Worm (Caenorhabditis elegans) whole organism, L3 larva: ENCODE data around the gene C33G8.13.

ENCODE experiments used
- R02D3.7 ChIP-seq: fragments of 150-350 bp; optimal IDR thresholded peaks from 2 replicates; lab custom pipeline; 2014; ENCODE audit warnings: missing biosample characterization, missing genetic modification characterization
- ZK546.5 ChIP-seq: sonication (generic microtip); optimal IDR thresholded peaks from 2 replicates; lab custom pipeline; 2017; ENCODE audit warnings: missing biosample characterization, missing genetic modification characterization
- aly-2 ChIP-seq: fragments of 150-350 bp; optimal IDR thresholded peaks from 2 replicates; lab custom pipeline; 2014; ENCODE audit warnings: missing biosample characterization, missing genetic modification characterization
- ama-1 ChIP-seq: fragments of 150-350 bp; optimal IDR thresholded peaks from 2 replicates; lab custom pipeline; 2018
- ceh-28 ChIP-seq: fragments of 150-350 bp; optimal IDR thresholded peaks from 2 replicates; lab custom pipeline; 2014; ENCODE audit warnings: missing biosample characterization, missing genetic modification reagents, missing genetic modification characterization
- ceh-82 ChIP-seq: fragments of 150-350 bp; optimal IDR thresholded peaks from 2 replicates; lab custom pipeline; 2014; ENCODE audit warnings: missing biosample characterization, missing genetic modification characterization
- ceh-9 ChIP-seq: sonication (generic microtip); optimal IDR thresholded peaks from 2 replicates; lab custom pipeline; 2018; ENCODE audit warnings: missing biosample characterization, missing genetic modification characterization
- daf-12 ChIP-seq: fragments of 150-350 bp; optimal IDR thresholded peaks from 2 replicates; lab custom pipeline; 2014; ENCODE audit warnings: missing biosample characterization, missing genetic modification reagents, missing genetic modification characterization
- egl-27 ChIP-seq: sonication (generic microtip); optimal IDR thresholded peaks from 4 replicates; lab custom pipeline; 2017; ENCODE audit warnings: missing biosample characterization, missing genetic modification reagents, missing genetic modification characterization
- egl-5 ChIP-seq: fragments of 150-350 bp; optimal IDR thresholded peaks from 2 replicates; lab custom pipeline; 2017; ENCODE audit warnings: missing biosample characterization, missing genetic modification reagents, missing genetic modification characterization, inconsistent platforms
- elt-1 ChIP-seq: fragments of 150-350 bp; optimal IDR thresholded peaks from 2 replicates; lab custom pipeline; 2014; ENCODE audit warnings: missing biosample characterization, missing genetic modification characterization
- elt-2 ChIP-seq: sonication (generic microtip); optimal IDR thresholded peaks from 2 replicates; lab custom pipeline; 2016; ENCODE audit warnings: missing genetic modification reagents, mild to moderate bottlenecking, missing genetic modification characterization, missing compliant biosample characterization
- elt-3 ChIP-seq, 3 experiments: fragments of 150-350 bp in 1 of 3; sonication (generic microtip) in 2 of 3; optimal IDR thresholded peaks; 2 replicates in 2 of 3; 4 replicates in 1 of 3; lab custom pipeline; 2014 to 2017; ENCODE audit warnings: missing biosample characterization in 3 of 3, missing genetic modification characterization in 3 of 3
- fkh-10 ChIP-seq: sonication (generic microtip); optimal IDR thresholded peaks from 2 replicates; lab custom pipeline; 2017; ENCODE audit warnings: missing biosample characterization, missing genetic modification reagents, missing genetic modification characterization
- fkh-2 ChIP-seq: fragments of 150-350 bp; optimal IDR thresholded peaks from 2 replicates; lab custom pipeline; 2014; ENCODE audit warnings: missing biosample characterization, missing genetic modification reagents, missing genetic modification characterization
- hmg-11 ChIP-seq: sonication (generic microtip); optimal IDR thresholded peaks from 2 replicates; lab custom pipeline; 2016; ENCODE audit warnings: missing genetic modification characterization, missing compliant biosample characterization
- jun-1 ChIP-seq: fragments of 150-350 bp; optimal IDR thresholded peaks from 2 replicates; lab custom pipeline; 2014; ENCODE audit warnings: missing biosample characterization, missing genetic modification reagents, missing genetic modification characterization
- lin-15B ChIP-seq: fragments of 150-350 bp; optimal IDR thresholded peaks from 2 replicates; lab custom pipeline; 2014; ENCODE audit warnings: missing biosample characterization, missing genetic modification characterization
- lin-39 ChIP-seq: fragments of 150-350 bp; optimal IDR thresholded peaks from 2 replicates; lab custom pipeline; 2018; ENCODE audit warnings: missing biosample characterization, missing genetic modification reagents, missing genetic modification characterization
- lsy-12 ChIP-seq: sonication (generic microtip); optimal IDR thresholded peaks from 2 replicates; lab custom pipeline; 2016; ENCODE audit warnings: mild to moderate bottlenecking, missing genetic modification characterization, missing compliant biosample characterization
- mml-1 ChIP-seq: fragments of 150-350 bp; sonication (generic microtip); optimal IDR thresholded peaks from 3 replicates; lab custom pipeline; 2014; ENCODE audit warnings: missing biosample characterization, missing genetic modification characterization
- nfya-1 ChIP-seq: sonication (generic microtip); optimal IDR thresholded peaks from 2 replicates; lab custom pipeline; 2017; ENCODE audit warnings: missing genetic modification characterization, mild to moderate bottlenecking, missing compliant biosample characterization, antibody characterized with exemption, moderate library complexity; ENCODE audit not compliant: insufficient read depth
- nhr-11 ChIP-seq: fragments of 150-350 bp; optimal IDR thresholded peaks from 2 replicates; lab custom pipeline; 2014; ENCODE audit warnings: missing biosample characterization, missing genetic modification characterization
- nhr-12 ChIP-seq: fragments of 150-350 bp; optimal IDR thresholded peaks from 2 replicates; lab custom pipeline; 2014; ENCODE audit warnings: missing biosample characterization, missing genetic modification characterization
- nhr-23 ChIP-seq: fragments of 150-350 bp; optimal IDR thresholded peaks from 2 replicates; lab custom pipeline; 2014; ENCODE audit warnings: missing biosample characterization, missing genetic modification reagents, missing genetic modification characterization
- nhr-25 ChIP-seq: sonication (generic microtip); optimal IDR thresholded peaks from 2 replicates; lab custom pipeline; 2017; ENCODE audit warnings: missing biosample characterization, missing genetic modification characterization
- nhr-28 ChIP-seq: fragments of 150-350 bp; optimal IDR thresholded peaks from 2 replicates; lab custom pipeline; 2014; ENCODE audit warnings: missing biosample characterization, missing genetic modification characterization
- nhr-43 ChIP-seq: sonication (generic microtip); optimal IDR thresholded peaks from 2 replicates; lab custom pipeline; 2016; ENCODE audit warnings: mild to moderate bottlenecking, missing genetic modification characterization, missing compliant biosample characterization; ENCODE audit not compliant: poor library complexity, severe bottlenecking
- nhr-67 ChIP-seq: fragments of 150-350 bp; optimal IDR thresholded peaks from 2 replicates; lab custom pipeline; 2014; ENCODE audit warnings: missing biosample characterization, missing genetic modification characterization
- nhr-76 ChIP-seq: fragments of 150-350 bp; sonication (generic microtip); optimal IDR thresholded peaks from 5 replicates; lab custom pipeline; 2014; ENCODE audit warnings: missing biosample characterization, missing genetic modification characterization
- nhr-77 ChIP-seq: fragments of 150-350 bp; optimal IDR thresholded peaks from 2 replicates; lab custom pipeline; 2014; ENCODE audit warnings: missing biosample characterization, missing genetic modification characterization
- pha-4 ChIP-seq: fragments of 150-350 bp; optimal IDR thresholded peaks from 2 replicates; lab custom pipeline; 2014; ENCODE audit warnings: missing biosample characterization, missing genetic modification reagents, missing genetic modification characterization
- pqm-1 ChIP-seq: fragments of 150-350 bp; optimal IDR thresholded peaks from 2 replicates; lab custom pipeline; 2017; ENCODE audit warnings: missing biosample characterization, missing genetic modification characterization, inconsistent platforms
- sea-2 ChIP-seq: fragments of 150-350 bp; sonication (generic microtip); optimal IDR thresholded peaks from 4 replicates; lab custom pipeline; 2014; ENCODE audit warnings: missing biosample characterization, missing genetic modification reagents, missing genetic modification characterization
- skn-1 ChIP-seq: fragments of 150-350 bp; optimal IDR thresholded peaks from 2 replicates; lab custom pipeline; 2014; ENCODE audit warnings: missing biosample characterization, missing genetic modification characterization
- snpc-4 ChIP-seq: fragments of 150-350 bp; optimal IDR thresholded peaks from 2 replicates; lab custom pipeline; 2014; ENCODE audit warnings: missing biosample characterization, missing genetic modification characterization
- tbx-2 ChIP-seq: sonication (generic microtip); optimal IDR thresholded peaks from 2 replicates; lab custom pipeline; 2016; ENCODE audit warnings: mild to moderate bottlenecking, missing genetic modification characterization, missing compliant biosample characterization
- unc-39 ChIP-seq: sonication (generic microtip); optimal IDR thresholded peaks from 4 replicates; lab custom pipeline; 2017; ENCODE audit warnings: missing biosample characterization, missing genetic modification characterization
- unc-62 ChIP-seq: fragments of 150-350 bp; sonication (generic microtip); optimal IDR thresholded peaks from 4 replicates; lab custom pipeline; 2014; ENCODE audit warnings: missing biosample characterization, missing genetic modification reagents, missing genetic modification characterization
- zag-1 ChIP-seq: fragments of 150-350 bp; optimal IDR thresholded peaks from 2 replicates; lab custom pipeline; 2014; ENCODE audit warnings: missing biosample characterization, missing genetic modification characterization
- ztf-11 ChIP-seq: fragments of 150-350 bp; optimal IDR thresholded peaks from 2 replicates; lab custom pipeline; 2014; ENCODE audit warnings: missing biosample characterization, missing genetic modification characterization
- ztf-4 ChIP-seq: fragments of 150-350 bp; optimal IDR thresholded peaks from 2 replicates; lab custom pipeline; 2014; ENCODE audit warnings: missing biosample characterization, missing genetic modification characterization

The C33G8.13 gene

DNA sequence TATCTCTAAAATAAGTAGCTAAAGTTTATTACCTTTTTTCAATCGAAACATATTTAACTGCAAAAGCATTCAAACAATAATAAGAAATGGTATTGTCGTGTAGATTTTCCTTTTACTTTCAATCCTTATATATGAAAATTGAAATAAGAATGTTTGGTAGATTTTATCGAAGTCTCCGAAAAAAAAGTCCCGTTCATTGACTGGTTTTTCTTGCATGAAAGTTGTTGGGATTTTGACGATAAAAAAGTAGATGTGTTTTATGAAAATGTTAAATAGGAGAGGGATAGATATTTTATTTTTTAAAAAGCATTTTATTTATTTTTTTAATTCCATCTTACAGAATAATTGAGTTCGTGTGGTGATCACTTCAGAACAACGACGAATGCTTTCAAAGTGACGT lies at the start of gene C33G8.13:
Gene C33G8.13 (minus strand): TSS at position 101 of the 400 bp plus-strand sequence.
- TF ChIP-seq nhr-11 (tag; lab: Kevin White, UChicago) (no peak), zag-1 (tag; lab: Kevin White, UChicago) (no peak), unc-39 (tag; lab: Kevin White, UChicago) (no peak), daf-12 (tag; lab: Kevin White, UChicago) (no peak), nhr-25 (tag; lab: Kevin White, UChicago) (no peak), egl-27 (tag; lab: Kevin White, UChicago) (no peak), lsy-12 (tag; lab: Kevin White, UChicago) (no peak), fkh-2 (no peak), ama-1 (lab: Kevin White, UChicago) (no peak), lin-15B (tag; lab: Kevin White, UChicago) (no peak), elt-1 (tag; lab: Kevin White, UChicago) (no peak), ceh-9 (no peak), nhr-23 (tag; lab: Kevin White, UChicago) (no peak), snpc-4 (tag; lab: Kevin White, UChicago) (no peak), nhr-77 (no peak)

- TF ChIP-seq ceh-9 (no peak), pqm-1 (tag; lab: Kevin White, UChicago) (no peak), elt-2 (tag; lab: Kevin White, UChicago) (no peak), elt-3 (tag; optimal IDR thresholded peaks at IDR 0.05; lab: Kevin White, UChicago) (no peak), elt-1 (tag; lab: Kevin White, UChicago) (no peak), nhr-43 (tag; lab: Kevin White, UChicago) (no peak), nhr-28 (tag; lab: Kevin White, UChicago) (no peak), zag-1 (tag; lab: Kevin White, UChicago) (no peak), aly-2 (no peak), nhr-77 (no peak), ztf-4 (tag; lab: Kevin White, UChicago) (no peak), ceh-82 (tag; lab: Kevin White, UChicago) (no peak)
Measured at ce11 chrV:7065226-7065625, 49.5 kb upstream of the C33G8.13 start, which contains the start of gene Y57E12AR.1. TSS of gene Y57E12AR.1 (minus strand) at chrV:7065326.

DNA sequence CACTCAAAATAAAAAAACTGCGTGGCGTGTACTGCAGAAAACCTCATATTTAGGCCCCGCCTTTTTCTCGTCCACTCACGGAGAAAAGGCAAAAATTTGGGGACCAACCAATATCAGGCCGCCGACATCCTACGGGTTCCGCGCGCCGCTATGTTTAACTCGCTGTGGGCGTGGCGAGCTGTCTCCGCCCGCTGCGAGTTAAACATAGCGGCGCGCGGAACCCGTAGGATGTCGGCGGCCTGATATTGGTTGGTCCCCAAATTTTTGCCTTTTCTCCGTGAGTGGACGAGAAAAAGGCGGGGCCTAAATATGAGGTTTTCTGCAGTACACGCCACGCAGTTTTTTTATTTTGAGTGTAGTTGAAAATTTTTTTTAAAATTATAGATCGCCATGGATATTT lies 47.0 kb upstream of the C33G8.13 start, which contains the start of gene tmem-258:
Gene tmem-258 (plus strand): TSS at position 385 of the 400 bp plus-strand sequence.
- TF ChIP-seq snpc-4 (tag; lab: Kevin White, UChicago), result peak; percentile 50

ce11 chrV:7060396-7060795 lies 44.6 kb upstream of the C33G8.13 start, which contains the start of the genes Y57E12AL.6 and Y57E12AL.1:
TSS of gene Y57E12AL.6 (minus strand) at chrV:7060470.
TSS of gene Y57E12AL.1 (plus strand) at chrV:7060530.
- TF ChIP-seq ceh-28 (tag; lab: Kevin White, UChicago), result peak; percentile 86
- TF ChIP-seq lin-39 (tag; lab: Kevin White, UChicago), result peak; percentile 58
- peak; percentile 95 for TF ChIP-seq skn-1 (tag; lab: Kevin White, UChicago)
- TF ChIP-seq nfya-1 (tag; lab: Kevin White, UChicago), result peak; percentile 78
- TF ChIP-seq zag-1 (tag; lab: Kevin White, UChicago), result no peak
- TF ChIP-seq nhr-12 (tag; lab: Kevin White, UChicago), result no peak
- peak; percentile 69 for TF ChIP-seq jun-1 (tag; lab: Kevin White, UChicago)
- no peak for TF ChIP-seq elt-3 (tag; optimal IDR thresholded peaks at IDR 0.05; lab: Kevin White, UChicago)
- TF ChIP-seq ceh-82 (tag; lab: Kevin White, UChicago), result no peak
- TF ChIP-seq sea-2 (GFP tag; lab: Kevin White, UChicago), result no peak
- no peak for TF ChIP-seq ZK546.5 (tag; lab: Kevin White, UChicago)
- TF ChIP-seq lsy-12 (tag; lab: Kevin White, UChicago), result peak; percentile 52
- TF ChIP-seq nhr-67, result no peak
- TF ChIP-seq ama-1 (lab: Kevin White, UChicago), result peak; percentile 31
- no peak for TF ChIP-seq aly-2
- no peak for TF ChIP-seq mml-1 (tag; lab: Kevin White, UChicago)
- TF ChIP-seq snpc-4 (tag; lab: Kevin White, UChicago), result peak; percentile 93
- TF ChIP-seq nhr-76 (tag; lab: Kevin White, UChicago), result no peak
- no peak for TF ChIP-seq daf-12 (tag; lab: Kevin White, UChicago)
- TF ChIP-seq nhr-25 (tag; lab: Kevin White, UChicago), result peak; percentile 90
- peak; percentile 81 for TF ChIP-seq pha-4 (tag; lab: Kevin White, UChicago)
- peak; percentile 78 for TF ChIP-seq egl-5 (tag; lab: Kevin White, UChicago)
- no peak for TF ChIP-seq ceh-9
- peak; percentile 57 for TF ChIP-seq hmg-11
- TF ChIP-seq nhr-43 (tag; lab: Kevin White, UChicago), result peak; percentile 88
- TF ChIP-seq unc-62 (GFP tag; lab: Kevin White, UChicago), result no peak
- TF ChIP-seq ztf-11 (tag; lab: Kevin White, UChicago), result no peak
- peak; percentile 70 for TF ChIP-seq lin-15B (tag; lab: Kevin White, UChicago)
- no peak for TF ChIP-seq nhr-11 (tag; lab: Kevin White, UChicago)
- TF ChIP-seq nhr-23 (tag; lab: Kevin White, UChicago), result peak; percentile 92
- TF ChIP-seq elt-2 (tag; lab: Kevin White, UChicago), result peak; percentile 48
- no peak for TF ChIP-seq fkh-10 (GFP tag; lab: Kevin White, UChicago)
- peak; percentile 33 for TF ChIP-seq pqm-1 (tag; lab: Kevin White, UChicago)
- TF ChIP-seq fkh-2, result no peak
- TF ChIP-seq R02D3.7, result peak; percentile 35
- TF ChIP-seq tbx-2 (tag; lab: Kevin White, UChicago), result peak; percentile 50
- TF ChIP-seq unc-39 (tag; lab: Kevin White, UChicago), result no peak
- TF ChIP-seq ztf-4 (tag; lab: Kevin White, UChicago), result peak; percentile 26
- peak; percentile 11 for TF ChIP-seq nhr-77
- no peak for TF ChIP-seq egl-27 (tag; lab: Kevin White, UChicago)
